Worm (Caenorhabditis elegans) whole organism, L4 larva: ENCODE data around the gene asp-12.

Source experiments
- lin-13 ChIP-seq: fragments of 150-350 bp; optimal IDR thresholded peaks from 2 replicates; lab custom pipeline; 2014; ENCODE audit warnings: missing biosample characterization, missing genetic modification reagents, missing genetic modification characterization
- madf-9 ChIP-seq: fragments of 200-800 bp; sonication (Bioruptor generic); conservative IDR thresholded peaks from 2 replicates; pipeline ENCODE4 v1.3.6; 2022; ENCODE audit warnings: missing genetic modification reagents, missing genetic modification characterization, missing compliant biosample characterization
- mdl-1 ChIP-seq, 2 experiments: fragments of 150-350 bp in 1 of 2; sonication (generic microtip) in 1 of 2; optimal IDR thresholded peaks; 2 replicates each; lab custom pipeline; 2014 to 2017; ENCODE audit warnings: missing biosample characterization in 2 of 2, missing genetic modification characterization in 2 of 2
- nhr-76 ChIP-seq: fragments of 150-350 bp; optimal IDR thresholded peaks from 2 replicates; lab custom pipeline; 2014; ENCODE audit warnings: missing biosample characterization, missing genetic modification characterization
- spr-1 ChIP-seq: sonication (generic microtip); optimal IDR thresholded peaks from 2 replicates; lab custom pipeline; 2016; ENCODE audit warnings: mild to moderate bottlenecking, missing genetic modification characterization, missing compliant biosample characterization
- zfp-2 ChIP-seq: sonication (generic microtip); optimal IDR thresholded peaks from 2 replicates; lab custom pipeline; 2016; ENCODE audit warnings: mild to moderate bottlenecking, missing genetic modification characterization, missing compliant biosample characterization
- ztf-11 ChIP-seq: fragments of 150-350 bp; optimal IDR thresholded peaks from 2 replicates; lab custom pipeline; 2014; ENCODE audit warnings: missing biosample characterization, missing genetic modification characterization

ce11 chrV:8238290-8238689, 30.7 kb upstream of the asp-12 start, which contains the start of gene rol-3:
- TF ChIP-seq spr-1 (tag; lab: Kevin White, UChicago) (no peak), ztf-11 (no peak), zfp-2 (tag; lab: Kevin White, UChicago) (no peak), mdl-1 (tag; optimal IDR thresholded peaks at IDR 0.05; lab: Kevin White, UChicago) (no peak), nhr-76 (tag; lab: Kevin White, UChicago) (no peak), madf-9 (GFP tag; lab: Robert Waterston, UW) (no peak), lin-13 (GFP tag; lab: Kevin White, UChicago) (no peak)
